Fruit fly (Drosophila melanogaster): ENCODE data around the gene Tep3.

Gene Tep3

DNA sequence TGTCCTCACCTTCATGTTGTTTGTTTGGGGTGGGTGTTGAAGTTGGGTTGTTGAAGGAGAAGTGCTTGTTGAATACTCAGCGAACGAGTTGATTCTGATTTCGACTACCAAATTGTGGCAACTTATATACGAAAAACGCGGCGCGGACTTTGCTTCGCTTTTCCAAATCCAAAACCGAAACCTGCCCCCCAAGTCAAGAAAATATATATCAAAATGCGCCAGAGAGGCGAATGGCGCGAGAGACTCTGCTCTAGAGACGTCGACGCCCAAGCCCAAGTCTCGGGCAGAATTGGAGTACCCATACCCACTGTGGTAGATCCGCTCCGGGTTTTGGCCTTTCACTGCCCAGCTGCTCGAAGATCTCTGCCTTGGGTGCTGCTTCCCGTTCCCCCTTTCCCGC lies 42.1 kb downstream of the Tep3 start, which contains the start of gene CG7214:
Gene CG7214, minus strand, starts transcription at position 101 of the 400 bp plus-strand sequence.
- TF ChIP-seq lmd (GFP tag; IDR thresholded peaks at IDR 0.05) = 0 out of 2 replicates have a peak, but pooled peaks have one; percentile 9
- TF ChIP-seq Dref (GFP tag; IDR thresholded peaks at IDR 0.05) = 0 out of 2 replicates have a peak, but pooled peaks have one; percentile 25
- TF ChIP-seq CG31441 (GFP tag; IDR thresholded peaks at IDR 0.05) = no peak
- TF ChIP-seq CG6272 (GFP tag; IDR thresholded peaks at IDR 0.05) = no peak
- no peak for TF ChIP-seq CG13775 (GFP tag; optimal IDR thresholded peaks at IDR 0.05)
- TF ChIP-seq rib (GFP tag; IDR thresholded peaks at IDR 0.05) = no peak

DNA sequence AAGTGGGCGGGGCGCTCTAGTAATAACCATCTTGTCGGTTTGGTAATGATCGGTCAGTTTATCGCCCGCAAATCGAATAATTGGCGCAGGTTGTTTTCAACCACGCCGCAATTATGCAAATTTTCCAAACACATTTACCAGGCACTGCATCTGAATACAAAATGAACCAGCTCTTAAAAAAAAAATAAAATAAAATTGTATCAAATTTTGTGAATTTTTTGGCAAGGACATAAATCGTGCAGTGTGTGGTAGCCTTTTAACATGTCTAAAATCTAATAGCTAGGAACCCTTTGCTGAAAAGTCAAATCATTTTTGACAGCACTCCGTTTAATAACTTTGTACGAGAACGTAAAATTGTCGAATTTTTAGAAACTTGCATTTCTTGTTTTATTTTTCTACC lies 44.4 kb downstream of the Tep3 start, which contains the start of gene ATPsynGL:
Gene ATPsynGL, plus strand, starts transcription at position 301 of the 400 bp plus-strand sequence.
- TF ChIP-seq CG13287 (GFP tag; IDR thresholded peaks at IDR 0.05; ENCODE audit: partially characterized antibody) (no peak), CG17802 (tag; optimal IDR thresholded peaks at IDR 0.05) (no peak), Rfx (GFP tag; IDR thresholded peaks at IDR 0.05) (no peak), Hsf (GFP tag; optimal IDR thresholded peaks at IDR 0.05) (no peak), zen (tag; optimal IDR thresholded peaks at IDR 0.05) (no peak), slp2 (GFP tag; optimal IDR thresholded peaks at IDR 0.05) (no peak), CG18262 (tag; optimal IDR thresholded peaks at IDR 0.05) (no peak), CG8944 (GFP tag; optimal IDR thresholded peaks at IDR 0.05) (no peak), Mad (GFP tag; optimal IDR thresholded peaks at IDR 0.05) (no peak), CG12219 (GFP tag; optimal IDR thresholded peaks at IDR 0.05) (no peak), sens (GFP tag) (no peak), CG7745 (tag; optimal IDR thresholded peaks at IDR 0.05) (no peak), D (optimal IDR thresholded peaks at IDR 0.05) (no peak), D (GFP tag; optimal IDR thresholded peaks at IDR 0.05) (no peak)

DNA sequence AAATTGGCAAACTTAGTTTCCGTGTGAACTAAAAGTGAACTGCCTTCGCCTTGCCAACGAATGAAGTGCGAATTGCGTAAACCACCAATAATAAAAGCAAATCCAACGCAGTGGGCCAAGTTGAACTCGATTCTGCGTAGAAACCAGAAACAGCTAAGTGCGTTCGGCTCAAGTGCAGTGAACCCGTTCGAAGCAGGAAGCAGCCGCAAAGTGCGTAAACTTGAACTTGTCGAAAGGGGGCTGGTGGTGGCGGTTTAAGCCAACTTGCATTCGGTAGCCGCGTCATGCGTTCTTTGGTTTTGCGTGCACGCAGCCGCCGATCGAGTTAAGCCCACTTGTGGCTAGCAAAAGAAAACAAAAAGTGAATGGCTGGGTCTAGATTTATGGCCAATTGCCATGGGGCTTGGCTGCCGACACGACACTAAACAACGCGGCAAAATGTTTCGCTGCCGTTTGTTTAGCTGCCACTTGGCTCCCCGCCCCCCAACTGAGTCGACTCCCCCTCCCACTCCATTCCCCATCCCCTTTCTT lies 48.1 kb downstream of the Tep3 start:
- TF ChIP-seq CG6175 (GFP tag; IDR thresholded peaks at IDR 0.05) (peak; percentile 35; the same call in 1 of the 3 replicates), CG11247 (GFP tag; IDR thresholded peaks at IDR 0.05) (0 out of 2 replicates have a peak, but pooled peaks have one; percentile 16), wor (GFP tag; IDR thresholded peaks at IDR 0.05) (no peak), crol (GFP tag; IDR thresholded peaks at IDR 0.05) (0 out of 2 replicates have a peak, but pooled peaks have one; percentile 23), CG11456 (GFP tag; IDR thresholded peaks at IDR 0.05) (0 out of 3 replicates have a peak, but pooled peaks have one; percentile 6), CG12659 (GFP tag; optimal IDR thresholded peaks at IDR 0.05) (no peak)

DNA sequence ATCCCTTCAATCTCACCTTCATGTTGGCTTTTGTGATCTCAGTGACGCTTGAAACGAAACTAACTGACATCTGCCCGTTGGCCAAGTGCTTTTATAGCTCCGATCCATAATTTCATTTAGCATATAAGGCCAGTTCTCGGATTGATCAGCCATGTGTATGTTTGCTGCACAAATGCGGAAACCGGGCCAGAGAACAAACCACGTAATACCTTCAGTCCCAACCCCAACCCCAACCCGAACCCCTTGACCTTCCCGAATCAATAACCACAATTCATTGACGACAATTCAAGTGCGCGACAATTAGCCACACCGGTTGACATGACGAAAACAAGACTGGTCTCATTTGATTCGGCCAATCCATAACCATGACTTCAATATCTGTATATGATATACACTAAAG lies 50.5 kb downstream of the Tep3 start, which contains the start of gene CG7203:
Gene CG7203, minus strand, starts transcription at position 101 of the 400 bp plus-strand sequence.
- TF ChIP-seq pfk (GFP tag; optimal IDR thresholded peaks at IDR 0.05) (no peak), Myb (GFP tag; optimal IDR thresholded peaks at IDR 0.05) (no peak), CG11093 (GFP tag; IDR thresholded peaks at IDR 0.05) (no peak), HLHmδ (GFP tag; optimal IDR thresholded peaks at IDR 0.05) (no peak), CG15073 (GFP tag; optimal IDR thresholded peaks at IDR 0.05) (no peak), CG6791 (GFP tag; IDR thresholded peaks at IDR 0.05; ENCODE audit: partially characterized antibody) (no peak), CG3163 (GFP tag; optimal IDR thresholded peaks at IDR 0.05) (no peak)

DNA sequence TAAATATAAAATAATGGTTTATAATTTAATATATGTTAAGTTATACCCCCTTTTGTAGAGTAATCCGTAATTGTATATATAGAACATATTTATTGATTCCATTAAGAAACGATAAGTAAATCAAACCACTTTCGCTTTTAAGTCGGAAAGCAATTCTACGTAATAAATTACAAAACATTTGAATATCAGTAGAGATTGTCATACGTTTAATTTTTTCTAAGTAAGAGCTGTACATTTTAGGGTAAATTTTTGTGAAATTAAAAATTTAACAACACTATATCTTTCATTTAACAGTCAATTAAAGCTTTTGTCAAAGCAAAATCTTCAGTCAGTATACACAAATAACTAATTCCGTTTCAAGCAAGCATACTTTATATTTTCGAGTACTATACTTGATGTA lies 51.3 kb downstream of the Tep3 start, which contains the start of gene CG46025:
Gene CG46025, plus strand, starts transcription at position 301 of the 400 bp plus-strand sequence.
- TF ChIP-seq fru (optimal IDR thresholded peaks at IDR 0.05) (no peak), Ada2b (GFP tag; IDR thresholded peaks at IDR 0.05) (no peak), CG12299 (tag; optimal IDR thresholded peaks at IDR 0.05) (no peak), Ets97D (GFP tag; optimal IDR thresholded peaks at IDR 0.05) (no peak), CG30403 (GFP tag; optimal IDR thresholded peaks at IDR 0.05) (no peak), ERR (GFP tag; optimal IDR thresholded peaks at IDR 0.05) (no peak), sna (GFP tag; IDR thresholded peaks at IDR 0.05; ENCODE audit: partially characterized antibody) (no peak), NfI (GFP tag; optimal IDR thresholded peaks at IDR 0.05) (no peak), C15 (GFP tag; IDR thresholded peaks at IDR 0.05) (no peak), CG34376 (GFP tag; optimal IDR thresholded peaks at IDR 0.05) (no peak), CG4424 (GFP tag; optimal IDR thresholded peaks at IDR 0.05) (no peak), ap (GFP tag; IDR thresholded peaks at IDR 0.05) (no peak), mam (GFP tag; optimal IDR thresholded peaks at IDR 0.05) (no peak), CG3065 (GFP tag; optimal IDR thresholded peaks at IDR 0.05) (no peak), CG9727 (GFP tag; optimal IDR thresholded peaks at IDR 0.05) (no peak)

All from whole organism, embryonic.